Worm (Caenorhabditis elegans): ENCODE data around the gene pqn-75.
A peak's percentile ranks its signal among the peaks of the same experiment; 100 is the strongest.

pqn-75 gene

DNA sequence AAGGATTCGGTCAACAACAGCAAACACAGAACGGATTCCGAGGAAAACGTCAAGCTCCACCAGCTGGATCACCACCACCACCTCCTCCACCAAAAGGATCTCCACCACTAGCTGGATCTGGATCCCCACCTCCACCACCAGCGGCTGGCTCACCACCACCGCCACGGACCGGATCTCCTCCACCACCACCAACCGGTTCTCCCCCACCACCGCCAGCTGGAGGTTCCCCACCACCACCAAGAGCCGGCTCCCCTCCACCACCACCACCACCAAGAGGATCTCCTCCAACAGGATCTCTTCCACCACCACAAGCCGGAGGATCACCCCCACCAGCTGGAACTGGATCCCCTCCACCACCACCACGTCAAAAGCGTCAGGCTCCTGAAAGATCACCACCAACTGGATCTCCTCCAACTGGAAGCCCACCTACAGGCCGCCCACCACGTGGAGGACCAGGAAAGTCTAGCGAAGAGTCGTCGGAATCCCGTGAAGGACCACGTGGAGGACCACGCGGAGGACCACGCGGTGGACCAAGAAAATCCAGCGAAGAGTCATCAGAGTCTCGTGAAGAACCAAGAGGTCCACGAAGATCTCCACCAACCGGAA is 4.7 kb downstream of the pqn-75 start:
- TF ChIP-seq tbp1 (GFP tag; optimal IDR thresholded peaks at IDR 0.05) (no peak), hlh-12 (tag; optimal IDR thresholded peaks at IDR 0.05) (no peak), egrh-3 (GFP tag; IDR thresholded peaks at IDR 0.05) (peak; percentile 96), sptf-2 (GFP tag; optimal IDR thresholded peaks at IDR 0.05) (peak; percentile 38), ekl-4 (GFP tag; IDR thresholded peaks at IDR 0.05) (no peak), lir-1 (GFP tag; conservative IDR thresholded peaks at IDR 0.05) (no peak), bed-1 (GFP tag; IDR thresholded peaks at IDR 0.05) (no peak), zfh-2 (GFP tag; conservative IDR thresholded peaks at IDR 0.05) (peak; percentile 71), zim-3 (tag; optimal IDR thresholded peaks at IDR 0.05) (no peak), F57A8.1 (GFP tag; optimal IDR thresholded peaks at IDR 0.05) (peak; percentile 9), rpc-1 (optimal IDR thresholded peaks at IDR 0.05) (no peak), rpc-1 (tag; optimal IDR thresholded peaks at IDR 0.05) (no peak), K11D2.4 (GFP tag; IDR thresholded peaks at IDR 0.05) (no peak), ceh-91 (GFP tag; IDR thresholded peaks at IDR 0.05) (peak; percentile 9; the same call in 1 of the 2 replicates), athp-1 (tag; optimal IDR thresholded peaks at IDR 0.05) (no peak), attf-5 (GFP tag; optimal IDR thresholded peaks at IDR 0.05) (no peak), ccch-3 (GFP tag; optimal IDR thresholded peaks at IDR 0.05) (no peak), mcd-1 (GFP tag; IDR thresholded peaks at IDR 0.05) (no peak; the same call in 1 of the 2 replicates)

DNA sequence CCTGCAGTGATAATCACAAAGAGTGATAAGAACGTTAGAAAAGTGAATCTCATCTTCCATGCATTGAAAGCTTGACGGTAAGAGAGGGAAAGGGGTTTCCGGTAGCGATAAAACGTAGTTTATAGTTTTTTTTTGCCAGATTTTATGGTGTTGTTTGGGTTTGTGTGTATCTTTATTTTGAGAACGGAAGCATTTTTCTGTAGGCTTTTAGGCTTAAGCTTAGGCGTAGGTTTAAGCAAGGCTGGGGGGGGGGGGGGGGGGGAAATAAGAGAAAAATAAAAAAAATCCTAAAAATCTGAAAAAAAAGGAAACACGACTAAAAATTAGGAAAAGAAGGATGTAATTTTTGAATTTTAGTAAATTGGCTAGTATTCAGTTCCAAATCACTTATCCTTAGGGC is 6.8 kb downstream of the pqn-75 start, which contains the start of gene C35B1.8:
TSS of gene C35B1.8 (minus strand) at position 101 of the 400 bp plus-strand sequence.
- TF ChIP-seq B0019.2 (GFP tag; conservative IDR thresholded peaks at IDR 0.05) (no peak), B0336.3 (GFP tag; IDR thresholded peaks at IDR 0.05) (no peak), tbp1 (GFP tag; optimal IDR thresholded peaks at IDR 0.05) (no peak), sea-2 (GFP tag; IDR thresholded peaks at IDR 0.05) (no peak), nhr-27 (tag; optimal IDR thresholded peaks at IDR 0.05) (no peak)

DNA sequence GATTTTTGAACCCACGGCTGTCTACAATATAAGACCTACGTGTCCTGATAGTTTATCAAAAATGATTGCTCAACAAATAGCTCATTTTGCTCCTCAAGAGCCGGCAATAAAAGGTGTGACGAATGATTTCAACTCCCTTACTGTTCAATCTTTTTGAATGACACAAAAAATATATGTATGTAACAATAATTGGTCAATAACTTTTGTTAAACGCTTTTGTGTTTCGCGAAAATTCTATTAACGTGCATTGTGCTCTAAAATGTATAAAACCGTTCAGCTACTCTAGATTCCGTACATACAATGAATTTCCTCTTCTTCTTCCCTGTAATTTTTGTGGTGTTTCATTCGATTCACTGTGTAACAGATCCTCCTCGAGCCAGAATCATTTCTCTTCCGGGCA is 7.4 kb downstream of the pqn-75 start, which contains the start of gene C35B1.4:
TSS of gene C35B1.4 (plus strand) at position 301 of the 400 bp plus-strand sequence.
- TF ChIP-seq nhr-80 (tag; optimal IDR thresholded peaks at IDR 0.05) (no peak), atf-7 (tag; optimal IDR thresholded peaks at IDR 0.05) (no peak), snpc-3.4 (tag; optimal IDR thresholded peaks at IDR 0.05) (no peak), mcd-1 (GFP tag; IDR thresholded peaks at IDR 0.05) (no peak), sea-2 (GFP tag; IDR thresholded peaks at IDR 0.05) (no peak), egrh-3 (GFP tag; IDR thresholded peaks at IDR 0.05) (no peak), die-1 (tag; optimal IDR thresholded peaks at IDR 0.05) (no peak), lin-40 (tag; optimal IDR thresholded peaks at IDR 0.05) (no peak), hmg-1.2 (GFP tag; IDR thresholded peaks at IDR 0.05) (no peak)

DNA sequence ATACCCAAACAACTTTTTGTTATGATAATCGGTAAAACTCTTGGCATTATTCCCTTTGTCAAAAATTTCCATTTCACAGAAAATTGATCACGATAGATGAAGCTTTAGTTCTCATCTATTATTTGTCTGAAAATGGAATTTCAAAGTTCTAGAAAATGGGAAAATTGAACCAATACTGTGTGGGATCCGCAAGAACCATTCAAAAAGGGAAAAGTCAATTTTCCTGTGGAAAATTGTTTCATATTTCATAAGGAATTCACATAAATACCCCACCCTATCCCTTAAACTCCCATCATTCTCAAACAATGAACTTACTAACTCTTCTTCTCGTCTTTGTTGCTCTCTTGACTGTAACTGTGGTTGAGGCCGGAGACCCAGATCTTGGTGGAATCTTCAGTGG is 8.7 kb downstream of the pqn-75 start, which contains the start of the genes C35B1.9 and C35B1.3:
TSS of gene C35B1.9 (minus strand) at position 101 of the 400 bp plus-strand sequence.
TSS of gene C35B1.3 (plus strand) at position 306 of the 400 bp plus-strand sequence.
- TF ChIP-seq hrde-1 (tag; optimal IDR thresholded peaks at IDR 0.05; ENCODE audit: borderline replicate concordance) (no peak), C17E4.6 (GFP tag; IDR thresholded peaks at IDR 0.05) (no peak), F22D6.2 (tag; optimal IDR thresholded peaks at IDR 0.05) (no peak), Y56A3A.18 (GFP tag; IDR thresholded peaks at IDR 0.05) (no peak), tbp1 (GFP tag; optimal IDR thresholded peaks at IDR 0.05) (no peak), ccch-3 (GFP tag; optimal IDR thresholded peaks at IDR 0.05) (no peak), hlh-12 (tag; optimal IDR thresholded peaks at IDR 0.05) (no peak), let-526 (GFP tag; IDR thresholded peaks at IDR 0.05) (no peak), F23B12.7 (tag; optimal IDR thresholded peaks at IDR 0.05; ENCODE audit: insufficient read depth) (no peak), efl-1 (GFP tag; optimal IDR thresholded peaks at IDR 0.05) (no peak), dpl-1 (GFP tag; optimal IDR thresholded peaks at IDR 0.05) (no peak), F33H1.4 (GFP tag; IDR thresholded peaks at IDR 0.05) (no peak), mxl-1 (tag; optimal IDR thresholded peaks at IDR 0.05) (no peak), F55B11.4 (tag; optimal IDR thresholded peaks at IDR 0.05; ENCODE audit: borderline replicate concordance, insufficient read depth) (no peak), F57C9.4 (tag; optimal IDR thresholded peaks at IDR 0.05) (no peak), athp-1 (tag; optimal IDR thresholded peaks at IDR 0.05) (no peak), F37B4.10 (GFP tag; IDR thresholded peaks at IDR 0.05) (no peak)

Measured in whole organism, young adult.